Worm (Caenorhabditis elegans) whole organism, L4 larva: ENCODE data around the gene F13H10.1.

Experiments
- D1046.2 ChIP-seq: fragments of 200-800 bp; sonication (Bioruptor generic); IDR thresholded peaks from 2 replicates; pipeline ENCODE4 v1.3.6; 2022; ENCODE audit warnings: missing genetic modification characterization, missing compliant biosample characterization
- F26F4.8 ChIP-seq: fragments of 200-800 bp; sonication (Bioruptor generic); conservative IDR thresholded peaks from 2 replicates; pipeline ENCODE4 v1.3.6; 2022; ENCODE audit warnings: missing genetic modification characterization, missing compliant biosample characterization
- F37D6.2 ChIP-seq: sonication (generic microtip); optimal IDR thresholded peaks from 2 replicates; lab custom pipeline; 2016; ENCODE audit warnings: mild to moderate bottlenecking, missing genetic modification characterization, missing compliant biosample characterization
- Y48G9A.11 ChIP-seq: fragments of 200-800 bp; sonication (Bioruptor generic); IDR thresholded peaks from 2 replicates; pipeline ENCODE4 v1.3.6; 2022; ENCODE audit warnings: missing genetic modification reagents, missing genetic modification characterization, missing compliant biosample characterization
- aha-1 ChIP-seq: fragments of 150-350 bp; peaks from one replicate; lab custom pipeline; 2014; ENCODE audit warnings: missing biosample characterization, missing genetic modification characterization
- ama-1 ChIP-seq: fragments of 150-350 bp; optimal IDR thresholded peaks from 2 replicates; lab custom pipeline; 2014; ENCODE audit warnings: inconsistent platforms, mixed read lengths
- ceh-20 ChIP-seq: fragments of 200-800 bp; sonication (Bioruptor generic); IDR thresholded peaks from 2 replicates; pipeline ENCODE4 v1.3.6; 2022; ENCODE audit warnings: missing genetic modification reagents, missing genetic modification characterization, missing compliant biosample characterization
- ceh-44 ChIP-seq: fragments of 200-800 bp; sonication (Bioruptor generic); IDR thresholded peaks from 2 replicates; pipeline ENCODE4 v1.3.6; 2022; ENCODE audit warnings: missing genetic modification reagents, missing genetic modification characterization, missing compliant biosample characterization
- ces-1 ChIP-seq: fragments of 150-350 bp; sonication (generic microtip); optimal IDR thresholded peaks from 4 replicates; lab custom pipeline; 2014; ENCODE audit warnings: missing biosample characterization, missing genetic modification reagents, missing genetic modification characterization
- ctbp-1 ChIP-seq: fragments of 200-800 bp; sonication (Bioruptor generic); IDR thresholded peaks from 2 replicates; pipeline ENCODE4 v1.3.6; 2022; ENCODE audit warnings: missing genetic modification reagents, missing genetic modification characterization, missing compliant biosample characterization
- daf-12 ChIP-seq: fragments of 150-350 bp; optimal IDR thresholded peaks from 2 replicates; lab custom pipeline; 2014; ENCODE audit warnings: missing biosample characterization, missing genetic modification reagents, missing genetic modification characterization
- daf-8 ChIP-seq: fragments of 200-800 bp; sonication (Bioruptor generic); IDR thresholded peaks from 2 replicates; pipeline ENCODE4 v1.3.6; 2022; ENCODE audit warnings: missing genetic modification characterization, missing compliant biosample characterization
- dmd-6 ChIP-seq: fragments of 200-800 bp; sonication (Bioruptor generic); IDR thresholded peaks from 2 replicates; pipeline ENCODE4 v1.3.6; 2022; ENCODE audit warnings: missing genetic modification reagents, missing genetic modification characterization, missing compliant biosample characterization
- dmd-8 ChIP-seq: fragments of 200-800 bp; sonication (Bioruptor generic); IDR thresholded peaks from 2 replicates; pipeline ENCODE4 v1.3.6; 2022; ENCODE audit warnings: missing genetic modification characterization, missing compliant biosample characterization
- dpl-1 ChIP-seq: fragments of 150-350 bp; optimal IDR thresholded peaks from 2 replicates; lab custom pipeline; 2014; ENCODE audit warnings: missing biosample characterization, missing genetic modification reagents, missing genetic modification characterization
- dve-1 ChIP-seq: sonication (generic microtip); optimal IDR thresholded peaks from 2 replicates; lab custom pipeline; 2017; ENCODE audit warnings: antibody characterized with exemption, mild to moderate bottlenecking, missing genetic modification characterization, missing compliant biosample characterization; ENCODE audit not compliant: insufficient read depth
- gei-8 ChIP-seq: fragments of 200-800 bp; sonication (Bioruptor generic); optimal IDR thresholded peaks from 2 replicates; lab custom pipeline; 2018; ENCODE audit warnings: mild to moderate bottlenecking, missing genetic modification characterization, missing compliant biosample characterization
- hlh-11 ChIP-seq: fragments of 200-800 bp; sonication (Bioruptor generic); optimal IDR thresholded peaks from 2 replicates; lab custom pipeline; 2018; ENCODE audit warnings: mild to moderate bottlenecking, missing genetic modification characterization, missing compliant biosample characterization
- hlh-30 ChIP-seq: sonication (generic microtip); optimal IDR thresholded peaks from 2 replicates; lab custom pipeline; 2017; ENCODE audit warnings: antibody characterized with exemption, mild to moderate bottlenecking, missing genetic modification characterization, missing compliant biosample characterization; ENCODE audit not compliant: insufficient read depth
- lim-7 ChIP-seq: fragments of 200-800 bp; sonication (Bioruptor generic); IDR thresholded peaks from 2 replicates; pipeline ENCODE4 v1.3.6; 2022; ENCODE audit warnings: missing genetic modification characterization, missing compliant biosample characterization
- lsy-2 ChIP-seq, 2 experiments: fragments of 150-350 bp in 1 of 2; sonication (generic microtip) in 1 of 2; optimal IDR thresholded peaks; 2 replicates each; lab custom pipeline; 2014 to 2017; ENCODE audit warnings: missing biosample characterization in 2 of 2, missing genetic modification characterization in 2 of 2
- madf-5 ChIP-seq, 2 experiments: fragments of 200-800 bp; sonication (Bioruptor generic); IDR thresholded peaks; 2 replicates each; pipeline ENCODE4 v1.3.6; 2022; ENCODE audit warnings: missing compliant biosample characterization in 2 of 2, missing genetic modification characterization in 2 of 2
- mdl-1 ChIP-seq, 2 experiments: fragments of 150-350 bp in 1 of 2; sonication (generic microtip) in 1 of 2; optimal IDR thresholded peaks; 2 replicates each; lab custom pipeline; 2014 to 2017; ENCODE audit warnings: missing biosample characterization in 2 of 2, missing genetic modification characterization in 2 of 2
- mep-1 ChIP-seq: fragments of 150-350 bp; sonication (generic microtip); optimal IDR thresholded peaks from 3 replicates; lab custom pipeline; 2014; ENCODE audit warnings: missing biosample characterization, missing genetic modification characterization
- mes-2 ChIP-seq: sonication (generic microtip); optimal IDR thresholded peaks from 2 replicates; lab custom pipeline; 2016; ENCODE audit warnings: missing genotype, mild to moderate bottlenecking, missing genetic modification characterization, missing compliant biosample characterization; ENCODE audit not compliant: poor library complexity, severe bottlenecking
- mxl-3 ChIP-seq: fragments of 200-800 bp; sonication (Bioruptor generic); optimal IDR thresholded peaks from 2 replicates; lab custom pipeline; 2018; ENCODE audit warnings: mild to moderate bottlenecking, missing genetic modification characterization, missing compliant biosample characterization
- nhr-237 ChIP-seq: sonication (generic microtip); optimal IDR thresholded peaks from 2 replicates; lab custom pipeline; 2017; ENCODE audit warnings: missing biosample characterization, missing genetic modification characterization
- nhr-25 ChIP-seq: sonication (generic microtip); optimal IDR thresholded peaks from 2 replicates; lab custom pipeline; 2017; ENCODE audit warnings: missing genetic modification characterization, mild to moderate bottlenecking, missing compliant biosample characterization, antibody characterized with exemption, moderate library complexity, borderline replicate concordance; ENCODE audit not compliant: insufficient read depth
- nhr-28 ChIP-seq: fragments of 150-350 bp; optimal IDR thresholded peaks from 2 replicates; lab custom pipeline; 2014; ENCODE audit warnings: missing biosample characterization, missing genetic modification characterization
- nhr-41 ChIP-seq: fragments of 200-800 bp; sonication (Bioruptor generic); IDR thresholded peaks from 2 replicates; pipeline ENCODE4 v1.3.6; 2022; ENCODE audit warnings: missing genetic modification reagents, missing genetic modification characterization, missing compliant biosample characterization
- nhr-6 ChIP-seq: fragments of 150-350 bp; optimal IDR thresholded peaks from 2 replicates; lab custom pipeline; 2014; ENCODE audit warnings: missing biosample characterization, missing genetic modification characterization
- nhr-76 ChIP-seq: fragments of 150-350 bp; optimal IDR thresholded peaks from 2 replicates; lab custom pipeline; 2014; ENCODE audit warnings: missing biosample characterization, missing genetic modification characterization
- nhr-77 ChIP-seq: fragments of 150-350 bp; optimal IDR thresholded peaks from 2 replicates; lab custom pipeline; 2014; ENCODE audit warnings: missing biosample characterization, missing genetic modification characterization
- rbr-2 ChIP-seq: sonication (generic microtip); optimal IDR thresholded peaks from 2 replicates; lab custom pipeline; 2016; ENCODE audit warnings: missing genotype, missing genetic modification characterization, missing compliant biosample characterization
- saeg-2 ChIP-seq: fragments of 200-800 bp; sonication (Bioruptor generic); IDR thresholded peaks from 2 replicates; pipeline ENCODE4 v1.3.6; 2022; ENCODE audit warnings: missing genetic modification reagents, missing genetic modification characterization, missing compliant biosample characterization
- snpc-1.2 ChIP-seq: fragments of 200-800 bp; sonication (Bioruptor generic); IDR thresholded peaks from 2 replicates; pipeline ENCODE4 v1.3.6; 2022; ENCODE audit warnings: missing genetic modification reagents, missing genetic modification characterization, missing compliant biosample characterization
- spr-1 ChIP-seq: sonication (generic microtip); optimal IDR thresholded peaks from 2 replicates; lab custom pipeline; 2016; ENCODE audit warnings: mild to moderate bottlenecking, missing genetic modification characterization, missing compliant biosample characterization
- tra-1 ChIP-seq: fragments of 200-800 bp; sonication (Bioruptor generic); IDR thresholded peaks from 2 replicates; pipeline ENCODE4 v1.3.6; 2022; ENCODE audit warnings: missing genetic modification reagents, missing genetic modification characterization, missing compliant biosample characterization
- vab-7 ChIP-seq: fragments of 200-800 bp; sonication (Bioruptor generic); IDR thresholded peaks from 2 replicates; pipeline ENCODE4 v1.3.6; 2022; ENCODE audit warnings: missing genetic modification reagents, missing genetic modification characterization, missing compliant biosample characterization
- zfp-3 ChIP-seq: fragments of 200-800 bp; sonication (Bioruptor generic); conservative IDR thresholded peaks from 2 replicates; pipeline ENCODE4 v1.3.6; 2022; ENCODE audit warnings: missing genetic modification reagents, missing genetic modification characterization, missing compliant biosample characterization
- ztf-7 ChIP-seq: fragments of 150-350 bp; optimal IDR thresholded peaks from 2 replicates; lab custom pipeline; 2014; ENCODE audit warnings: missing biosample characterization, missing genetic modification characterization

Gene F13H10.1

ce11 chrIV:10971636-10972199, 32.7 kb upstream of the F13H10.1 start (continued):
- TF ChIP-seq vab-7 (GFP tag; lab: Robert Waterston, UW) (no peak), gei-8 (GFP tag; lab: Kevin White, UChicago) (no peak), madf-5 (GFP tag; IDR thresholded peaks at IDR 0.05; lab: Robert Waterston, UW) (no peak), dpl-1 (GFP tag; lab: Kevin White, UChicago) (no peak), nhr-76 (tag; lab: Kevin White, UChicago) (no peak), Y48G9A.11 (GFP tag; lab: Robert Waterston, UW) (no peak), F26F4.8 (GFP tag; lab: Robert Waterston, UW) (no peak), daf-12 (tag; lab: Kevin White, UChicago) (no peak), ctbp-1 (GFP tag; lab: Robert Waterston, UW) (no peak)

DNA sequence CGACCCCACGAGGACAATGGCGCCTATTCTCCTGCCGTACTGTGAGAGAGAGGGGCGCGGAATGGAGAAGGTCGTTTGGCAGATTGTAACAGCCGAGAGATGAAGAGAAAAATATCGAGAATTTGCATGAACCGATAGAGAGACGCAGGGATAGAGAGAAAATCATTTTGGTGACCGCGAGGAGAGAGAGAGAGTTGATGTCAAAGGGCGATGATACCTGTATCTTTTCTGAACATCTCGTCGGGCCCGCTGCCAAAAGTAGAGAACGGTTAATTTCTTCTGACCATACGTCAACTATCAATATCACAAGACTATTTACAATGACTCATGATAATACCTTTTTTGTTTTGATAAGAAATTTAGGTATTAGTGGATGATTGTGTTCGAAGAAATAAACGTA, 28.4 kb upstream of the F13H10.1 start:
- TF ChIP-seq dve-1 (tag; lab: Kevin White, UChicago) (peak; percentile 22), nhr-41 (GFP tag; lab: Robert Waterston, UW) (0 out of 2 replicates have a peak, but pooled peaks have one; percentile 31), lim-7 (GFP tag; lab: Robert Waterston, UW) (no peak), D1046.2 (GFP tag; lab: Robert Waterston, UW) (0 out of 2 replicates have a peak, but pooled peaks have one; percentile 33), mep-1 (peak; percentile 66), hlh-11 (tag; lab: Kevin White, UChicago) (peak; percentile 68), ceh-20 (GFP tag; lab: Robert Waterston, UW) (peak; percentile 36; the same call in 1 of the 2 replicates), mxl-3 (GFP tag; lab: Kevin White, UChicago) (peak; percentile 33), nhr-6 (tag; lab: Kevin White, UChicago) (peak; percentile 19), ama-1 (no peak), nhr-28 (peak; percentile 70), mdl-1 (tag; optimal IDR thresholded peaks at IDR 0.05; lab: Kevin White, UChicago) (peak in 1 of 2 experiments; percentile 46), daf-8 (GFP tag; lab: Robert Waterston, UW) (no peak), mes-2 (tag; lab: Kevin White, UChicago) (peak; percentile 52), dmd-6 (GFP tag; lab: Robert Waterston, UW) (peak; percentile 55), tra-1 (0 out of 2 replicates have a peak, but pooled peaks have one; percentile 51), aha-1 (tag; lab: Kevin White, UChicago) (peak; percentile 50), rbr-2 (tag; lab: Kevin White, UChicago) (no peak), hlh-30 (peak; percentile 77), nhr-25 (peak; percentile 83), nhr-77 (tag; lab: Kevin White, UChicago) (peak; percentile 15), lsy-2 (tag; optimal IDR thresholded peaks at IDR 0.05; lab: Kevin White, UChicago) (peak in 1 of 2 experiments; percentile 48), snpc-1.2 (GFP tag; lab: Robert Waterston, UW) (no peak)

DNA sequence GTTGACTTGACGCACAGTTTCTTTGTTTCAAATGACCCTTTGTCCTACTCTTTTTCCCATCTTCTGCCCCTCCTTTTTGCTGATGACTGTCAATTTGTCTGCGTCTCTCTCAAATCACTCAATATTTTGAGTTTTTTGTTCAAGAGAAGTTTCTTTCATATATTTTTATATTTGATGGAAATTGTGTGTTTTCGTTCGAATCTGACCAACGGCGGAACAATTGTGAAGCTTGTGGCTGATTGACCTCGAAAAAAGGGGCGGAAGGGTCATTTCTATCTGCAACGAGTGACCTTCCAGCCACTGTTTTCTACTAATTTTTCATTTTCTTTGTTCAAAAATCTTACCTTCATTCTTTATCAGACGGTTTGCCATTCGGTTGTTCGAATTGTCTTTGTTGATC, 25.7 kb upstream of the F13H10.1 start:
- TF ChIP-seq spr-1 = no peak
- no peak for TF ChIP-seq zfp-3
- TF ChIP-seq ceh-44 (GFP tag; lab: Robert Waterston, UW) = no peak
- no peak for TF ChIP-seq nhr-237
- no peak for TF ChIP-seq daf-8 (GFP tag; lab: Robert Waterston, UW)
- no peak for TF ChIP-seq ztf-7 (tag; lab: Kevin White, UChicago)
- TF ChIP-seq hlh-30 = no peak
- TF ChIP-seq saeg-2 = no peak
- TF ChIP-seq dmd-8 (GFP tag; lab: Robert Waterston, UW) = no peak
- TF ChIP-seq F37D6.2 (tag; lab: Kevin White, UChicago) = no peak
- TF ChIP-seq ces-1 (GFP tag; lab: Kevin White, UChicago) = no peak
- TF ChIP-seq nhr-6 (tag; lab: Kevin White, UChicago) = no peak
- TF ChIP-seq Y48G9A.11 (GFP tag; lab: Robert Waterston, UW) = no peak
- TF ChIP-seq madf-5 (GFP tag; IDR thresholded peaks at IDR 0.05; lab: Robert Waterston, UW) = no peak
